Fruit fly (Drosophila melanogaster) whole organism, embryonic: ENCODE data around the gene CG7914.

Experiments used
- ATbp ChIP-seq: fragments of 200-800 bp; sonication (Bioruptor generic); optimal IDR thresholded peaks from 2 replicates; lab custom pipeline; 2017; ENCODE audit warnings: missing biosample characterization, mild to moderate bottlenecking, missing genetic modification characterization, missing genetic modification reagents
- CG3281 ChIP-seq: fragments of 200-800 bp; sonication (Bioruptor generic); optimal IDR thresholded peaks from 3 replicates; lab custom pipeline; 2017; ENCODE audit warnings: missing biosample characterization, mild to moderate bottlenecking, missing genetic modification characterization
- CG34224 ChIP-seq: fragments of 200-800 bp; sonication (Bioruptor generic); IDR thresholded peaks from 3 replicates; pipeline ENCODE4 v1.3.6; 2022; ENCODE audit warnings: missing biosample characterization, missing genetic modification characterization; ENCODE audit not compliant: partially characterized antibody
- CG6854 ChIP-seq: fragments of 200-800 bp; sonication (Bioruptor generic); optimal IDR thresholded peaks from 3 replicates; lab custom pipeline; 2017; ENCODE audit warnings: missing biosample characterization, mild to moderate bottlenecking, missing genetic modification characterization
- Sox102F ChIP-seq: fragments of 200-800 bp; sonication (Bioruptor generic); optimal IDR thresholded peaks from 2 replicates; lab custom pipeline; 2018; ENCODE audit warnings: missing biosample characterization, mild to moderate bottlenecking, missing genetic modification characterization, moderate library complexity
- Xbp1 ChIP-seq: fragments of 200-800 bp; sonication (Bioruptor generic); optimal IDR thresholded peaks from 3 replicates; lab custom pipeline; 2016; ENCODE audit warnings: missing biosample characterization, mild to moderate bottlenecking, missing genetic modification characterization
- fd96Cb ChIP-seq: fragments of 200-800 bp; sonication (Bioruptor generic); optimal IDR thresholded peaks from 2 replicates; lab custom pipeline; 2018; ENCODE audit warnings: missing biosample characterization, mild to moderate bottlenecking, missing genetic modification characterization, moderate library complexity
- pan ChIP-seq, 4 experiments: fragments of >200 bp in 3 of 4; fragments of 200-800 bp in 1 of 4; sonication (Bioruptor generic) in 1 of 4; optimal IDR thresholded peaks in 3 of 4; IDR thresholded peaks in 1 of 4; 2 replicates each; pipeline versions ENCODE4 v1.3.6 to Lab custom; 2017 to 2022; ENCODE audit warnings: missing biosample characterization in 2 of 4, missing genetic modification characterization in 2 of 4, mixed read lengths in 1 of 4
- pb ChIP-seq: fragments of 200-800 bp; sonication (Bioruptor generic); optimal IDR thresholded peaks from 3 replicates; lab custom pipeline; 2016; ENCODE audit warnings: missing biosample characterization, missing genetic modification characterization
- ssp ChIP-seq: fragments of 200-800 bp; sonication (Bioruptor generic); IDR thresholded peaks from 2 replicates; pipeline ENCODE4 v1.3.6; 2022; ENCODE audit warnings: missing biosample characterization, missing genetic modification characterization

dm6 chrX:19172955-19173354, 20.3 kb downstream of the CG7914 start:
- TF ChIP-seq pb (no peak), pan (optimal IDR thresholded peaks at IDR 0.05; lab: Kevin White, UChicago) (no peak), pan (GFP tag; optimal IDR thresholded peaks at IDR 0.05 in 1 of 2, IDR thresholded peaks at IDR 0.05 in 1 of 2) (no peak), CG6854 (GFP tag; lab: Kevin White, UChicago) (no peak), fd96Cb (peak; percentile 6), CG3281 (no peak), ssp (no peak), Sox102F (GFP tag; lab: Kevin White, UChicago) (peak; percentile 28), ATbp (GFP tag; lab: Kevin White, UChicago) (no peak), Xbp1 (peak; percentile 29), CG34224 (GFP tag; lab: Robert Waterston, UW) (no peak)
